Fruit fly (Drosophila melanogaster) whole organism, larva: ENCODE measurements around the gene scpr-C.

Experiments
- noc ChIP-seq: fragments of 200-800 bp; sonication (Bioruptor generic); optimal IDR thresholded peaks from 3 replicates; lab custom pipeline; 2019; ENCODE audit warnings: missing biosample characterization, mild to moderate bottlenecking, missing genetic modification characterization, moderate library complexity

Gene scpr-C

DNA sequence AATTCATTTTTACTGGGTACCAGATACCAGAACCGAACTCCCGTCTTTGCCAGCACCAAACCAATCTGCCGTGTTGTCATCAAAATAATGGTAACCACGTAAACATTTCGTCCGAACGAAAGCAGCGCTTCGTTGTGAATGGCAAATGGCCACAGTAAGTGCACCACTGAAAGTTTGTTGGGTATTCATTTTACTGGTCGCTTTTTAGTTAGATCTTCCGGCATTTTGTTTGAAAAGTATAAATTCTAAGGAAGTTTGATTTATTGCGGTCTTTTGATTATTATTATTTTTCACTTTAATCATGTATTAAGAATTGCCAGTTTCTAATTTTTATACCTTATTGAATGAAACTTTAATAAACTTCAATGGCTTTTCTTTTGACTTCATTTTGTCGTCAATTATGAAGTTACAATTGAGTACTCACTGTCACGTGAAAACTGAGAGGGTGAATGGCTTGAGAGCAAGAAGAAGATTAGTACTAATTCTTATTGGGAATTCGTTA is 10.8 kb upstream of the scpr-C start, which contains the start of gene ZnT86D:
ZnT86D (minus strand) TSS at position 91 of the 502 bp plus-strand sequence.
- peak; percentile 85 for TF ChIP-seq noc (tag; lab: Kevin White, UChicago)

DNA sequence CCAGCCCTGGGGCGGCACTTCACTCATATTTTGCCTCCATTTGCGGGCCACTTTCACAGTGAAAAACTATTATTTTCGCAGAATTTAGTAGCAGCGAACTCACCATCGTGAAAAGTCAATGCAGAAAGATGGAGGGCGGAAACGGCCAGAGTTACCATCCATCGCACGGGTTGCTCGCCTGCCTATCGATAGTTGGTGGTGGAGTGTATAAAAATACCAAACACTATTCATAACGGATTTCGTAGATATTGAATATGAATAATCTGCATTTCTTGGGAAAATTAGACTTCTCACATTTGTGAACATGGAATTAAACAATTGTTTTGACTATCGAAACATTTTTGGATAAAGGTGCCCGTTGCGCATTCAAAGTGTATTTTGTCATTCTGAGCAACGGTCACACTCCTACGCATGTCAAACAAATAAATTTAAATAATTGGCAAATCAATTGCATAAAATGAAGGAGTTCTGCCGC is 9.1 kb upstream of the scpr-C start, which contains the start of the genes RpS25 and CG4820:
RpS25 (minus strand) TSS at position 132 of the 475 bp plus-strand sequence.
CG4820 (plus strand) TSS at position 380 of the 475 bp plus-strand sequence.
- peak; percentile 69 for TF ChIP-seq noc (tag; lab: Kevin White, UChicago)

DNA sequence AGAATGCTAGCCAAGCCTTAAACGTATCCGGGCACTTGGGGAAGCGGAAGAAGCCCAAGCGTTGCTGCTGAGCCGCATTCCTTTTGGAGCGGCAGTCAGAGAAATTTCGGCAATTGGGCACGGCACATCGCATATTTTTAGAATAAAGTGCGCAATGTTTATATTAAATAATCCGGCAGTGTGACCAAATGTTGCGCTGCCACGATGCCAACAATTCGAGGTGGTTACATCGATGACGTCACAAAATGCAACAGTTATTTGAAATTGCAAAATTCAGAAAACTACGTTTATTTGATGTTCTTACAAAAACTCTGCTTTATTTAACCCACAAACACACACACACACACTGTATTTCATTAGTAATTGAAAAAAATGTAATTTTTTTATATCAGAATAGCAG is 5.4 kb upstream of the scpr-C start, which contains the start of gene CG6689:
CG6689 (minus strand) TSS at position 182 of the 400 bp plus-strand sequence.
- no peak for TF ChIP-seq noc (tag; lab: Kevin White, UChicago)

DNA sequence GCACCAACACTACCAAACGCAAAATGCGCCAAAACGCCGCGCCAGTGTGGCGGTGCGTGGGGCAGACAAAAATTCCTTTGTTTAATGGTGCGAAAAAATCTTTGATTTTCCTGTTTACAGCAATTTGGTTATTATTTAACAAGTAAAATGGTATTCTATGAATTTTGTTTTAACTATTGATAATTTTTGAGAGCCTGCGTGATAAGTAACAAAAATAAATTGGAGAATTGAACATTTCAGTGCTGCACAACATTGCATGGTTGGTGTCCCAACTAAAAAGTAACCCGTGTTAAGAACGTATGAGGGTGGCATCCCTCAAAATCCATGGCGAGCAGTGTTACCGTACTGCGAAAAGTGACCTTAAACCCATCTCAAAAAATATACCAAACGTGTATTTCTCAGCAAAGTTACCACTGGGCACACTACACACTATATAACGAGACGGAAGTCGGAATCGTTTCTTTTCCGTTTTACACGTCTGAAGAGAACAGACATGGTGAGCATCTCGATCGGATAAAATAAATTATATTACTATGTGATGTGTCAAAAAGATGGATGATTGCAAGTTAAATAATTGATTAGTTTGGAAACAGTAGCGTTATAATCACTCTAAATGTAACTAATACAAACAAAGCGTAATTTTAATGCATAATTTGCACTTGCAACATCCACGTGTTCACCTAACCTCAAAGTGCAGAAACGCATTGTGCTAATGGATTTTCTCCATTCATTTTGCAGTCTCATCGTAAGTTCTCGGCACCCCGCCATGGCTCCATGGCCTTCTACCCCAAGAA is 3.7 kb upstream of the scpr-C start, which contains the start of the genes CG6693 and RpL3:
CG6693 (minus strand) TSS at position 203 of the 794 bp plus-strand sequence.
RpL3 (plus strand) TSS at position 458 of the 794 bp plus-strand sequence.
- peak; percentile 55 for TF ChIP-seq noc (tag; lab: Kevin White, UChicago)

DNA sequence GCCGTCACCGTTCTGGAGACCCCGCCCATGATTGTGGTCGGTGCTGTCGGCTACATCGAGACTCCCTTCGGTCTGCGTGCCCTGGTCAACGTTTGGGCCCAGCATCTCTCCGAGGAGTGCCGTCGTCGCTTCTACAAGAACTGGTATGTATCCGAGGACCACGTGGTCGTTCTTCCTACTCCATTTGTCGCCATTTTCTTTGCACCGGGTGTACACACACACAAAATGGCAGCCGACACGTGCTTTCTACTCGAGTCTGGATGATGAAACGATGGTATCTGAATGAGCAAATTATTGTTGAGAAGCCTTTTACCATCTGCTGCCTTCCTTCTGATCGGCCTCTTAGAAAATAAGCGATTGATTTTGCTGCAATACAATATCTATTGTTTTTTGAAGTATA is 2.7 kb upstream of the scpr-C start:
- no peak for TF ChIP-seq noc (tag; lab: Kevin White, UChicago)

DNA sequence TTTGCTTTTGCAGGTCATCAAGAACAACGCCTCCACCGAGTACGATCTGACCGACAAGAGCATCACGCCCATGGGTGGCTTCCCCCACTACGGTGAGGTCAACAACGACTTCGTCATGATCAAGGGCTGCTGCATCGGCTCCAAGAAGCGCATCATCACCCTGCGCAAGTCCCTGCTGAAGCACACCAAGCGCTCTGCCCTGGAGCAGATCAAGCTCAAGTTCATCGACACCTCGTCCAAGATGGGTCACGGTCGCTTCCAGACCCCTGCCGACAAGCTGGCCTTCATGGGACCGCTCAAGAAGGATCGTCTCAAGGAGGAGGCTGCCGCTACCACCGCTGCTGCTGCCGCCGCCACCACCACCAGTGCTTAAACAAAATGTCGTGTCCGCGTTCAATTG is 842 bp upstream of the scpr-C start:
- TF ChIP-seq noc (tag; lab: Kevin White, UChicago), result no peak

DNA sequence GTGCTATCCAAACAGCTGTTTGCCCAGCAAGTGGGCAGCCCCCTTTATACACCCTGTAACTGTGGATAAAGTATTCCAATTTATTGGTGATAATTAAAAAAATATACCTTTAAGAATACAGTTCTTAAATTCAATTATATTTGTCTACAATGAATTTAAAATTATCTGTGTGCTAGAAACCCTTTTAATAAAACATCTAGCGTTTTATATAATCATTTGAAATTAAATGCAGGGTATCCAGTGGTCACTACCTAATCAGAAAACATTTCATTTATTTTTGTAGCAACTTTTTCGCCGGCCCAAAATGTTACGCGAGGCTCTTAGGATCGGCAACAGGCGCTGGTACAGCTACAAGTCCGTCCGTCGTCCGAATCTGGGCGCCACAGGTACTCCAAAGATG is 1.2 kb downstream of the scpr-C start, which contains the start of gene CG17726:
CG17726 (plus strand) TSS at position 267 of the 400 bp plus-strand sequence.
- TF ChIP-seq noc (tag; lab: Kevin White, UChicago), result peak; percentile 95

DNA sequence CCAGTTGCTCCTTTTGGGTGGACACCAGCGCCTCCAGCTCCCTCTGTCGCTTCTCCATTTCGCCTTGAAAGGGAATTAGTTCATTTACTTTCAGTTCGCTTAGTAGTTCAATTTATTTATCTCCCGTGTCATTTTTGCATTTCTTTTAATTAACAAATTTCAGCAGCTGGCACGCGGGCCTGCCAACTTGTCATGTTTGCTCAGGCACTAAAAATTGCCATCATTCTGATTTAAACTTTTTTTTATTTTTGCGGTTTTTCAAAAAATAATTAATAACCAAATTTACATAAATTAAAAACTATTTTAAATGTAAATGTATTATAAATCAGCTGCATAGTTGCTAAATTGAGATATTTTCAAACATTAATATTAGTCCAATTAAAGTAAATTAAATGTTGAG is 5.1 kb downstream of the scpr-C start, which contains the start of gene GCC88:
GCC88 (minus strand) TSS at position 209 of the 400 bp plus-strand sequence.
- no peak for TF ChIP-seq noc (tag; lab: Kevin White, UChicago)

DNA sequence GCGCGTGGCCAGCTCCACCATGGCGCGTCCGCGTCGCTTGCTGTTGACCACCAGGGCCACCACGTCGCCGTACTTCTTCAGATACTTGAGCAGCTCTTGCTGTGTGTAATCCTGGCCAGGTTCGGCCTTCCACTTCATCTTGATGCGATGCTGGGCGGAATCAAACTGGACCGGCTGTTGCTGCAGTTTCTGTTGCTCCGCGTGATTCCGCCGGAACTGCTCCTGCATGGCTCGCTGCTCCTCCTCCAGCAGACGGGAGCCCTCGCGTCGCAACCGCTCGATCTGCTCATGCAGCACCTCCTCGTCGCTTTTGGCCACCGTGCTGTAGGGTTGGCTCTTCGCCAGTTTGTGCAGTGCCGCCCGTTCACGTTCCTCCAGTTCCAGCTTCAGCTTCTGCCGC is 5.7 kb downstream of the scpr-C start:
- no peak for TF ChIP-seq noc (tag; lab: Kevin White, UChicago)

DNA sequence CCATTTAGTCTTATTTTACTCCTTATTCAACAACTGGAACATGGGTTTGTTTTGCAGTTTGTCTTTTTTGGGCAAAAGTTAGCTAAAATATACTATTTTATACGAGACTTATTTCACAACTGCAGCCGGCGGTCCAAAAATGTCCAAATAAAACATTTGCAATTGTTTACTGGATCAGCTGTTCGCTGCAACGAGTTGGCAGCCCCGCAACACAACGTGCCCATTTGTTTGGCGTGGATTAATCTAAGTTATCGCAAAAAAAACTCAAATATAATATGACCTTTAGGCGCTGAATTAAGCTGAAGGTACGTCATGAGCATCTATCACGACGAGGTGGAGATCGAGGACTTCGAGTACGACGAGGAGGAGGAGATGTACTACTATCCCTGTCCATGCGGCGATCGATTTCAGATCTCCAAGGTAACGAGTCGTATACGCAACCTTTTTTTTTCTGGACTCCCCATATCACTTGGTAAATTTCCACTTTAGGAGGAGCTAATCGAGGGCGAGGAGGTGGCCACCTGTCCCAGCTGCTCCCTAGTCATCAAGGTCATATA is 6.5 kb downstream of the scpr-C start, which contains the start of the genes CG17187 and Dph3:
CG17187 (minus strand) TSS at position 175 of the 557 bp plus-strand sequence.
Dph3 (plus strand) TSS at position 208 of the 557 bp plus-strand sequence.
- no peak for TF ChIP-seq noc (tag; lab: Kevin White, UChicago)

DNA sequence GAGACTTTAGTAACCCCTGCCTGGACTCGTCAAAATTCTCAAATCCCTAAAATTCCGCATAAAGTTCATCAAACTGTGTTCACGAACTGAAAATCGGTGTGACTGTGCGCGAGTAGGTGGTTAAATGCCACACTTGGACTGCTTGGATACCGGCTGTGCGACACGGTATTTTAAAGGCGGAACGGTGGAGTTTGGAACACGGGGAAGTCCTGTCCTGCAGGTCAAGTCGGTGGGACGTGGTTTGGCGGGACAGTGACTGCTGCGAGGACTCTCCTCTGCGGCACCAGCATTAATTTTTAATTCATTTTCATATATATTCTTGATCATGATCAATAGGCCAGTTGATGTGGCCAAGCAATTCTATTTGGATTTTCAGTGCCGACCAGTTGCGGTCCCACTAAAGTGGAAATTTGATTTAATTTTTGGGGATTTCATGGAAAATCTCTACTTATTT is 9.6 kb downstream of the scpr-C start, which contains the start of the genes Arfip and CG17721:
Arfip (minus strand) TSS at position 96 of the 454 bp plus-strand sequence.
CG17721 (plus strand) TSS at position 223 of the 454 bp plus-strand sequence.
- no peak for TF ChIP-seq noc (tag; lab: Kevin White, UChicago)

DNA sequence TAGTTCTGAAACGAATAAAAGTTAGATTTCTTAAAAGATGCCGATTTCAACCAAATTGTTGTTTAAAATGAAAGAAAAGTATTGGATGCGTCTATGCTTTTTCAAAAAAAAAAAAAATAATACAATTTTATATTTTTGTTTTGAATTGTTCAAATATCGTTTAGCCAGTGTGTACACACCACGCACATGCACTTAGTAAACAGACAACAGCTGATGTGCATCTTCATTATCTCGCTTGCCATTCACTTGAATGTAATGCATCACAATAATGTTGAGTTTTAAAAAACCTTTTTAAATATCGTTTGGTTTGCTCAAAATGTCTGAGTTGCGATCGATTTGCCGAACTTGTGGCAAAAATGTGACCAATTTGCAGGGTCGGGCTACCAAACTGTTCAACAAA is 10.7 kb downstream of the scpr-C start, which contains the start of gene CG31441:
CG31441 (plus strand) TSS at position 246 of the 400 bp plus-strand sequence.
- no peak for TF ChIP-seq noc (tag; lab: Kevin White, UChicago)

DNA sequence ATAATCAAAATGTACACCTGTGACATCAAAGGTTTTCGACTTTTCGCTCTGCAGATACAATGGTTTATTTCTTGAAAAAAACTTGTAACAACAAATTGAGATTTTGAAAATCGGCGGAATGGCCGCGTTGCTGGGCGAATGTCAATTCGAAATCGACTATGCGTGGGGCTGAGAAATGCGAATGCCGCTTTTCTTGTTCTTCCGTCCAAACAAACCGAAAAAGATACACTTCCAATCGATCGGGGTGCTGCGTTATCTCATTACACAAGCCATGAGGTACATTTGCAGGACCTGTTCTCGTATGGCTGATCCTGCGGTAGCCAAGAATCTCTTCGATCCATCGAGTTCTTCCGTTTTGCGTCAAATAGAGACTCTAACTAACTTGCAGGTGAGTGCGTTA is 12.3 kb downstream of the scpr-C start, which contains the start of gene CG31388:
CG31388 (plus strand) TSS at position 218 of the 400 bp plus-strand sequence.
- no peak for TF ChIP-seq noc (tag; lab: Kevin White, UChicago)

DNA sequence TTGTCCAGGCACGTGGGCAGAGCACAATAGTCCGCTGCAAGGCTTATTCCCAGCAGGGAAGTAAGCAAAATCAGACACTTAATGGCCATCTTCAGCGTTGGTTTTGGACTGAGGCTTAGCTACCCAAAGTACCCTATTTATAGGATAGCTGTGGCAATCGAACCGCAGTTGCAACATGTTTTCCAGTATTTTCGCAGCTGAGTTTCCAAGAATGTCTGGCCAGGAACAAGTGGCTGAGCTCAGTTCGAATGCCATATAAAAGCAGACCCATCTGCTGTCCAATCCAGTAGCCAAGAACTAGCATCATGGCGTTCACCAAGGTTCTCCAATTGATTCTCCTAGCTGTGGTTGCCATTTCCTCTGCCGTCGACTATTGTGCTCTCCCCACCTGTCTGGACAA is 15.6 kb downstream of the scpr-C start, which contains the start of the genes scpr-B and scpr-A:
scpr-B (minus strand) TSS at position 101 of the 400 bp plus-strand sequence.
scpr-A (plus strand) TSS at position 293 of the 400 bp plus-strand sequence.
- TF ChIP-seq noc (tag; lab: Kevin White, UChicago), result no peak
